Fruit fly (Drosophila melanogaster): ENCODE results near the gene sloth2.

- TF ChIP-seq CG10631 (GFP tag; optimal IDR thresholded peaks at IDR 0.05) (no peak), CG11762 (GFP tag; optimal IDR thresholded peaks at IDR 0.05; ENCODE audit: insufficient read depth) (no peak), dsx (GFP tag; optimal IDR thresholded peaks at IDR 0.05; ENCODE audit: poor library complexity, severe bottlenecking) (no peak), lz (GFP tag; optimal IDR thresholded peaks at IDR 0.05) (no peak), esn (GFP tag; optimal IDR thresholded peaks at IDR 0.05) (no peak), Sox15 (GFP tag; optimal IDR thresholded peaks at IDR 0.05) (no peak), fd59A (GFP tag; optimal IDR thresholded peaks at IDR 0.05) (no peak), cyc (GFP tag; optimal IDR thresholded peaks at IDR 0.05) (no peak), Sox14 (GFP tag; optimal IDR thresholded peaks at IDR 0.05) (no peak)
Observed at dm6 chrX:7034892-7035291, 23.7 kb downstream of the sloth2 start.
